Comparison of ENCODE assay signal across 2 fruit fly cellular contexts in genomic region chr3R:25236121-25236520, dm6.
TF ChIP-seq lines count a peak whose summit lies in the region.

No protein-coding gene starts in this region.

- TF ChIP-seq CTCF in whole organism, embryonic (GFP tag; optimal IDR thresholded peaks at IDR 0.05; lab: Kevin White, UChicago), result no peak

TF ChIP-seq in whole organism, embryonic, 481 proteins besides CTCF, POLR2A, EP300 and RAD21:
- TF ChIP-seq sug (tag; optimal IDR thresholded peaks at IDR 0.05; lab: Kevin White, UChicago) (peak; percentile 3), sd (tag; optimal IDR thresholded peaks at IDR 0.05; lab: Kevin White, UChicago) (peak; percentile 89), Myb (GFP tag; optimal IDR thresholded peaks at IDR 0.05; lab: Kevin White, UChicago) (no peak), CG11093 (GFP tag; IDR thresholded peaks at IDR 0.05; lab: Robert Waterston, UW) (no peak), vvl (GFP tag; IDR thresholded peaks at IDR 0.05; lab: Robert Waterston, UW) (peak; percentile 36; the same call in 1 of the 2 replicates), cwo (GFP tag; optimal IDR thresholded peaks at IDR 0.05; lab: Kevin White, UChicago) (peak; percentile 52), CG11504 (tag; optimal IDR thresholded peaks at IDR 0.05; lab: Kevin White, UChicago) (no peak), CG1024 (GFP tag; IDR thresholded peaks at IDR 0.05; lab: Robert Waterston, UW) (no peak), Med (GFP tag; lab: Kevin White, UChicago) (peak; percentile 65), CG13894 (tag; optimal IDR thresholded peaks at IDR 0.05; lab: Kevin White, UChicago) (peak; percentile 4), mirr (GFP tag; optimal IDR thresholded peaks at IDR 0.05; lab: Kevin White, UChicago) (peak; percentile 43), abd-A (tag; optimal IDR thresholded peaks at IDR 0.05; lab: Kevin White, UChicago) (peak; percentile 62), HLHmδ (GFP tag; optimal IDR thresholded peaks at IDR 0.05; lab: Kevin White, UChicago) (no peak), CG12769 (tag; optimal IDR thresholded peaks at IDR 0.05; lab: Kevin White, UChicago) (peak; percentile 30)

TF ChIP-seq in whole organism, prepupa, 60 proteins besides CTCF, POLR2A, EP300 and RAD21:
- TF ChIP-seq fkh (GFP tag; optimal IDR thresholded peaks at IDR 0.05; lab: Kevin White, UChicago) (peak; percentile 56), Eip78C (GFP tag; lab: Kevin White, UChicago) (peak; percentile 16), Eip93F (GFP tag; optimal IDR thresholded peaks at IDR 0.05; lab: Kevin White, UChicago) (no peak), ss (GFP tag; optimal IDR thresholded peaks at IDR 0.05; lab: Kevin White, UChicago) (no peak)
